Worm (Caenorhabditis elegans) whole organism, L4/young adult: Measurements from ENCODE around the gene iars-1.

ENCODE experiments used
- W03F9.2 ChIP-seq: fragments of 150-350 bp; optimal IDR thresholded peaks from 2 replicates; lab custom pipeline; 2014; ENCODE audit warnings: missing biosample characterization, missing genetic modification characterization
- dao-5 ChIP-seq: sonication (generic microtip); optimal IDR thresholded peaks from 2 replicates; lab custom pipeline; 2016; ENCODE audit warnings: missing genotype, missing genetic modification characterization, moderate library complexity, missing compliant biosample characterization
- him-1 ChIP-seq: sonication (generic microtip); optimal IDR thresholded peaks from 2 replicates; lab custom pipeline; 2016; ENCODE audit warnings: missing genotype, missing genetic modification reagents, missing genetic modification characterization, missing compliant biosample characterization

ce11 chrIV:10368326-10368725 is at the start of gene iars-1:
- no peak for TF ChIP-seq him-1
- no peak for TF ChIP-seq W03F9.2 (tag; lab: Kevin White, UChicago)
- no peak for TF ChIP-seq dao-5
